Worm (Caenorhabditis elegans): ENCODE results near the gene nid-1.

- no peak for TF ChIP-seq W03F9.2 (tag; optimal IDR thresholded peaks at IDR 0.05)
- no peak for TF ChIP-seq him-1 (tag; optimal IDR thresholded peaks at IDR 0.05)
- TF ChIP-seq dao-5 (tag; optimal IDR thresholded peaks at IDR 0.05): no peak
These were observed 33.2 kb upstream of the nid-1 start for ce11 chrV:12876708-12877107.
